Worm (Caenorhabditis elegans) whole organism, midembryonic: ENCODE measurements around the gene unc-58.

ENCODE experiments used
- T22C8.4 ChIP-seq: fragments of 200-800 bp; sonication (Bioruptor generic); IDR thresholded peaks from 2 replicates; pipeline ENCODE4 v1.3.6; 2022; ENCODE audit warnings: missing genetic modification characterization, missing compliant biosample characterization
- flt-1 ChIP-seq: fragments of 200-800 bp; sonication (Bioruptor generic); IDR thresholded peaks from 2 replicates; pipeline ENCODE4 v1.3.6; 2022; ENCODE audit warnings: missing genetic modification characterization, missing compliant biosample characterization
- klf-2 ChIP-seq: fragments of 200-800 bp; sonication (Bioruptor generic); conservative IDR thresholded peaks from 2 replicates; pipeline ENCODE4 v1.3.6; 2022; ENCODE audit warnings: missing genetic modification reagents, missing genetic modification characterization, missing compliant biosample characterization
- med-1 ChIP-seq: sonication (generic microtip); optimal IDR thresholded peaks from 2 replicates; lab custom pipeline; 2017; ENCODE audit warnings: missing genetic modification characterization, mild to moderate bottlenecking, missing compliant biosample characterization, antibody characterized with exemption, missing genetic modification reagents; ENCODE audit not compliant: insufficient read depth
- ref-1 ChIP-seq: fragments of 200-800 bp; sonication (Bioruptor generic); conservative IDR thresholded peaks from 2 replicates; pipeline ENCODE4 v1.3.6; 2022; ENCODE audit warnings: missing genetic modification reagents, missing genetic modification characterization, missing compliant biosample characterization
- ztf-23 ChIP-seq: fragments of 200-800 bp; sonication (Bioruptor generic); IDR thresholded peaks from 2 replicates; pipeline ENCODE4 v1.3.6; 2022; ENCODE audit warnings: missing genetic modification reagents, missing genetic modification characterization, missing compliant biosample characterization
- ztf-29 ChIP-seq: fragments of 200-800 bp; sonication (Bioruptor generic); IDR thresholded peaks from 2 replicates; pipeline ENCODE4 v1.3.6; 2022; ENCODE audit warnings: missing genetic modification reagents, missing genetic modification characterization, missing compliant biosample characterization

- TF ChIP-seq ztf-29 (no peak), T22C8.4 (GFP tag; lab: Robert Waterston, UW) (no peak), klf-2 (GFP tag; lab: Robert Waterston, UW) (no peak), ref-1 (no peak), flt-1 (GFP tag; lab: Robert Waterston, UW) (no peak), med-1 (no peak), ztf-23 (GFP tag; lab: Robert Waterston, UW) (no peak)
Observed at ce11 chrX:10150918-10151317, 17.9 kb upstream of the unc-58 start.
